Worm (Caenorhabditis elegans): Measurements from ENCODE around the gene F42A6.5.

ce11 chrIV:3348334-3348733 is 16.7 kb upstream of the F42A6.5 start:
- TF ChIP-seq Y79H2A.3 (GFP tag; conservative IDR thresholded peaks at IDR 0.05) (no peak), ztf-3 (GFP tag; optimal IDR thresholded peaks at IDR 0.05) (no peak), B0261.1 (tag; optimal IDR thresholded peaks at IDR 0.05) (no peak), ama-1 (optimal IDR thresholded peaks at IDR 0.05) (no peak), ama-1 (GFP tag; optimal IDR thresholded peaks at IDR 0.05) (no peak), mxl-1 (tag; optimal IDR thresholded peaks at IDR 0.05) (no peak), unc-130 (GFP tag; optimal IDR thresholded peaks at IDR 0.05) (no peak), madf-6 (GFP tag; IDR thresholded peaks at IDR 0.05) (no peak)

All from whole organism, young adult.